Worm (Caenorhabditis elegans) whole organism, L1 larva: ENCODE measurements around the gene T07F12.1.

Experiments used
- C16A3.4 ChIP-seq: fragments of 150-350 bp; optimal IDR thresholded peaks from 2 replicates; lab custom pipeline; 2014; ENCODE audit warnings: missing biosample characterization, missing genetic modification characterization
- C34B4.2 ChIP-seq: sonication (generic microtip); optimal IDR thresholded peaks from 2 replicates; lab custom pipeline; 2017; ENCODE audit warnings: mild to moderate bottlenecking, missing genetic modification characterization, missing compliant biosample characterization
- F16B12.6 ChIP-seq: fragments of 150-350 bp; optimal IDR thresholded peaks from 2 replicates; lab custom pipeline; 2014; ENCODE audit warnings: missing biosample characterization, missing genetic modification characterization
- Y116A8C.19 ChIP-seq: sonication (generic microtip); optimal IDR thresholded peaks from 2 replicates; lab custom pipeline; 2016; ENCODE audit warnings: missing compliant biosample characterization, missing genetic modification characterization, borderline replicate concordance
- alr-1 ChIP-seq: fragments of 200-800 bp; sonication (Bioruptor generic); optimal IDR thresholded peaks from 2 replicates; lab custom pipeline; 2018; ENCODE audit warnings: borderline replicate concordance, mild to moderate bottlenecking, missing genetic modification characterization, missing compliant biosample characterization
- aly-2 ChIP-seq: fragments of 150-350 bp; optimal IDR thresholded peaks from 2 replicates; lab custom pipeline; 2014; ENCODE audit warnings: missing biosample characterization, missing genetic modification characterization
- ama-1 ChIP-seq: fragments of 150-350 bp; optimal IDR thresholded peaks from 2 replicates; lab custom pipeline; 2014
- blmp-1 ChIP-seq: fragments of 150-350 bp; optimal IDR thresholded peaks from 2 replicates; lab custom pipeline; 2014; ENCODE audit warnings: missing biosample characterization, missing genetic modification characterization
- ceh-63 ChIP-seq: fragments of 200-800 bp; sonication (Bioruptor generic); optimal IDR thresholded peaks from 2 replicates; lab custom pipeline; 2018; ENCODE audit warnings: mild to moderate bottlenecking, missing genetic modification characterization, missing compliant biosample characterization
- ceh-82 ChIP-seq, 3 experiments: fragments of 150-350 bp in 1 of 3; sonication (generic microtip) in 2 of 3; optimal IDR thresholded peaks; 2 replicates each; lab custom pipeline; 2014 to 2017; ENCODE audit warnings: missing biosample characterization in 3 of 3, missing genetic modification characterization in 3 of 3
- ceh-90 ChIP-seq: sonication (generic microtip); optimal IDR thresholded peaks from 2 replicates; lab custom pipeline; 2016; ENCODE audit warnings: missing genetic modification characterization, missing compliant biosample characterization
- ces-1 ChIP-seq: fragments of 150-350 bp; optimal IDR thresholded peaks from 2 replicates; lab custom pipeline; 2014; ENCODE audit warnings: missing biosample characterization, missing genetic modification reagents, missing genetic modification characterization
- dsc-1 ChIP-seq: sonication (generic microtip); optimal IDR thresholded peaks from 2 replicates; lab custom pipeline; 2016; ENCODE audit warnings: mild to moderate bottlenecking, missing genetic modification characterization, missing compliant biosample characterization
- efl-1 ChIP-seq, 4 experiments: fragments of 150-350 bp; optimal IDR thresholded peaks in 3 of 4; peaks in 1 of 4; 1 replicate in 1 of 4; 2 replicates in 3 of 4; lab custom pipeline; 2014; ENCODE audit warnings: missing biosample characterization in 2 of 4, missing genetic modification characterization in 2 of 4, missing genetic modification reagents in 2 of 4
- elt-2 ChIP-seq: sonication (generic microtip); optimal IDR thresholded peaks from 2 replicates; lab custom pipeline; 2016; ENCODE audit warnings: missing genetic modification characterization, mild to moderate bottlenecking, inconsistent platforms, missing compliant biosample characterization, missing genetic modification reagents
- elt-3 ChIP-seq, 6 experiments: fragments of 150-350 bp in 1 of 6; sonication (generic microtip); optimal IDR thresholded peaks; 2 replicates each; lab custom pipeline; 2017 to 2018; ENCODE audit warnings: missing biosample characterization in 6 of 6, missing genetic modification characterization in 6 of 6, inconsistent platforms in 1 of 6
- fkh-10 ChIP-seq: sonication (generic microtip); optimal IDR thresholded peaks from 2 replicates; lab custom pipeline; 2017; ENCODE audit warnings: missing biosample characterization, missing genetic modification reagents, missing genetic modification characterization
- fkh-4 ChIP-seq: sonication (generic microtip); optimal IDR thresholded peaks from 2 replicates; lab custom pipeline; 2016; ENCODE audit warnings: missing compliant biosample characterization, missing genetic modification characterization, borderline replicate concordance
- fkh-8 ChIP-seq: sonication (generic microtip); optimal IDR thresholded peaks from 2 replicates; lab custom pipeline; 2016; ENCODE audit warnings: mild to moderate bottlenecking, missing genetic modification characterization, missing compliant biosample characterization
- fos-1 ChIP-seq: fragments of 150-350 bp; optimal IDR thresholded peaks from 2 replicates; lab custom pipeline; 2014; ENCODE audit warnings: missing biosample characterization, missing genetic modification characterization
- grh-1 ChIP-seq: fragments of 200-800 bp; sonication (Bioruptor generic); IDR thresholded peaks from 2 replicates; pipeline ENCODE4 v1.3.6; 2022; ENCODE audit warnings: missing genetic modification reagents, missing genetic modification characterization, missing compliant biosample characterization
- hlh-17 ChIP-seq: fragments of 200-800 bp; sonication (Bioruptor generic); optimal IDR thresholded peaks from 2 replicates; lab custom pipeline; 2018; ENCODE audit warnings: missing genetic modification characterization, mild to moderate bottlenecking, missing compliant biosample characterization, moderate library complexity, borderline replicate concordance
- hlh-4 ChIP-seq: sonication (generic microtip); optimal IDR thresholded peaks from 2 replicates; lab custom pipeline; 2016; ENCODE audit warnings: mild to moderate bottlenecking, missing genetic modification characterization, missing compliant biosample characterization
- hpl-2 ChIP-seq: fragments of 150-350 bp; optimal IDR thresholded peaks from 2 replicates; lab custom pipeline; 2014; ENCODE audit warnings: missing biosample characterization, missing genetic modification reagents, missing genetic modification characterization
- irx-1 ChIP-seq: sonication (generic microtip); optimal IDR thresholded peaks from 2 replicates; lab custom pipeline; 2016; ENCODE audit warnings: missing genetic modification characterization, missing compliant biosample characterization
- isw-1 ChIP-seq: fragments of 200-800 bp; sonication (Bioruptor generic); IDR thresholded peaks from 2 replicates; pipeline ENCODE4 v1.3.6; 2022; ENCODE audit warnings: missing genetic modification characterization, missing compliant biosample characterization
- lin-14 ChIP-seq: fragments of 200-800 bp; sonication (Bioruptor generic); optimal IDR thresholded peaks from 2 replicates; lab custom pipeline; 2018; ENCODE audit warnings: mild to moderate bottlenecking, missing genetic modification characterization, moderate library complexity, missing compliant biosample characterization
- lin-35 ChIP-seq, 2 experiments: fragments of 150-350 bp; optimal IDR thresholded peaks; 2 replicates each; lab custom pipeline; 2014; ENCODE audit warnings: missing biosample characterization in 2 of 2, missing genetic modification characterization in 2 of 2, missing genetic modification reagents in 2 of 2
- lin-39 ChIP-seq: fragments of 150-350 bp; optimal IDR thresholded peaks from 2 replicates; lab custom pipeline; 2014; ENCODE audit warnings: missing biosample characterization, missing genetic modification reagents, missing genetic modification characterization
- lsy-2 ChIP-seq, 2 experiments: fragments of 150-350 bp; optimal IDR thresholded peaks; 2 replicates each; lab custom pipeline; 2014; ENCODE audit warnings: missing biosample characterization in 2 of 2, missing genetic modification characterization in 2 of 2
- mef-2 ChIP-seq: fragments of 150-350 bp; optimal IDR thresholded peaks from 2 replicates; lab custom pipeline; 2014; ENCODE audit warnings: missing biosample characterization, missing genetic modification characterization
- mep-1 ChIP-seq: fragments of 150-350 bp; optimal IDR thresholded peaks from 2 replicates; lab custom pipeline; 2014; ENCODE audit warnings: missing biosample characterization, missing genetic modification characterization
- nhr-20 ChIP-seq: sonication (generic microtip); optimal IDR thresholded peaks from 2 replicates; lab custom pipeline; 2016; ENCODE audit warnings: mild to moderate bottlenecking, missing genetic modification characterization, missing compliant biosample characterization
- nhr-47 ChIP-seq: sonication (generic microtip); optimal IDR thresholded peaks from 2 replicates; lab custom pipeline; 2016; ENCODE audit warnings: mild to moderate bottlenecking, missing genetic modification characterization, moderate library complexity, missing compliant biosample characterization
- nhr-71 ChIP-seq: sonication (generic microtip); optimal IDR thresholded peaks from 2 replicates; lab custom pipeline; 2016; ENCODE audit warnings: mild to moderate bottlenecking, missing genetic modification characterization, moderate library complexity, missing compliant biosample characterization
- nhr-76 ChIP-seq: sonication (generic microtip); optimal IDR thresholded peaks from 2 replicates; lab custom pipeline; 2017; ENCODE audit warnings: missing biosample characterization, missing genetic modification characterization
- nhr-77 ChIP-seq: fragments of 150-350 bp; optimal IDR thresholded peaks from 2 replicates; lab custom pipeline; 2014; ENCODE audit warnings: missing biosample characterization, missing genetic modification characterization
- nhr-85 ChIP-seq: sonication (generic microtip); peaks from one replicate; lab custom pipeline; 2016; ENCODE audit warnings: missing genetic modification characterization, inconsistent platforms, missing compliant biosample characterization
- nhr-90 ChIP-seq: sonication (generic microtip); optimal IDR thresholded peaks from 2 replicates; lab custom pipeline; 2016; ENCODE audit warnings: mild to moderate bottlenecking, missing genetic modification characterization, missing compliant biosample characterization; ENCODE audit not compliant: poor library complexity
- pqm-1 ChIP-seq: sonication (generic microtip); optimal IDR thresholded peaks from 3 replicates; lab custom pipeline; 2017; ENCODE audit warnings: missing biosample characterization, missing genetic modification characterization
- rnt-1 ChIP-seq: sonication (generic microtip); optimal IDR thresholded peaks from 2 replicates; lab custom pipeline; 2016; ENCODE audit warnings: mild to moderate bottlenecking, missing genetic modification characterization, moderate library complexity, missing compliant biosample characterization
- snu-23 ChIP-seq: sonication (generic microtip); optimal IDR thresholded peaks from 2 replicates; lab custom pipeline; 2016; ENCODE audit warnings: missing genetic modification characterization, missing compliant biosample characterization
- sox-4 ChIP-seq: sonication (generic microtip); optimal IDR thresholded peaks from 2 replicates; lab custom pipeline; 2016; ENCODE audit warnings: missing genetic modification characterization, missing compliant biosample characterization
- sptf-1 ChIP-seq: fragments of 150-350 bp; optimal IDR thresholded peaks from 2 replicates; lab custom pipeline; 2014; ENCODE audit warnings: missing biosample characterization, missing genetic modification characterization
- tbx-2 ChIP-seq: sonication (generic microtip); optimal IDR thresholded peaks from 2 replicates; lab custom pipeline; 2016; ENCODE audit warnings: missing genetic modification characterization, missing compliant biosample characterization
- tlp-1 ChIP-seq: fragments of 150-350 bp; optimal IDR thresholded peaks from 2 replicates; lab custom pipeline; 2014; ENCODE audit warnings: missing biosample characterization, missing genetic modification characterization
- unc-130 ChIP-seq: fragments of 150-350 bp; optimal IDR thresholded peaks from 2 replicates; lab custom pipeline; 2017; ENCODE audit warnings: missing biosample characterization, missing genetic modification characterization, inconsistent platforms
- unc-86 ChIP-seq: sonication (generic microtip); optimal IDR thresholded peaks from 2 replicates; lab custom pipeline; 2016; ENCODE audit warnings: missing genetic modification characterization, missing compliant biosample characterization
- xbp-1 ChIP-seq: sonication (generic microtip); optimal IDR thresholded peaks from 2 replicates; lab custom pipeline; 2016; ENCODE audit warnings: missing genetic modification characterization, missing compliant biosample characterization

T07F12.1 gene

ce11 chrX:4853060-4853459 lies 40.8 kb upstream of the T07F12.1 start, which contains the start of gene F39C12.1 (continued):
- TF ChIP-seq nhr-71 (no peak), hpl-2 (GFP tag; lab: Kevin White, UChicago) (no peak), rnt-1 (tag; lab: Kevin White, UChicago) (peak; percentile 79), dsc-1 (tag; lab: Kevin White, UChicago) (no peak), mef-2 (tag; lab: Kevin White, UChicago) (no peak), blmp-1 (tag; lab: Kevin White, UChicago) (no peak), efl-1 (optimal IDR thresholded peaks at IDR 0.05; lab: Kevin White, UChicago) (peak in 1 of 2 experiments; percentile 1), efl-1 (GFP tag; optimal IDR thresholded peaks at IDR 0.05 in 1 of 2; lab: Kevin White, UChicago) (peak in 1 of 2 experiments; percentile 15), F16B12.6 (tag; lab: Kevin White, UChicago) (no peak), nhr-90 (tag; lab: Kevin White, UChicago) (no peak), xbp-1 (tag; lab: Kevin White, UChicago) (peak; percentile 31), ceh-82 (tag; optimal IDR thresholded peaks at IDR 0.05; lab: Kevin White, UChicago) (peak in 2 of 3 experiments; percentile 24 to 26), sptf-1 (no peak), nhr-85 (peak; percentile 27), lin-35 (GFP tag; optimal IDR thresholded peaks at IDR 0.05; lab: Kevin White, UChicago) (peak in 1 of 2 experiments; percentile 52), tlp-1 (tag; lab: Kevin White, UChicago) (no peak), snu-23 (GFP tag; lab: Kevin White, UChicago) (peak; percentile 60), nhr-20 (tag; lab: Kevin White, UChicago) (peak; percentile 54), fkh-8 (tag; lab: Kevin White, UChicago) (no peak), alr-1 (tag; lab: Kevin White, UChicago) (no peak), elt-2 (tag; lab: Kevin White, UChicago) (peak; percentile 55), lsy-2 (tag; optimal IDR thresholded peaks at IDR 0.05; lab: Kevin White, UChicago) (no peak), C16A3.4 (tag; lab: Kevin White, UChicago) (no peak), sox-4 (tag; lab: Kevin White, UChicago) (no peak), aly-2 (no peak)
- TF ChIP-seq, all 84 proteins: peak for 13

- TF ChIP-seq hlh-17 (GFP tag; lab: Kevin White, UChicago) (no peak), hlh-4 (tag; lab: Kevin White, UChicago) (no peak), nhr-85 (no peak), elt-3 (tag; optimal IDR thresholded peaks at IDR 0.05; lab: Kevin White, UChicago) (no peak), tbx-2 (tag; lab: Kevin White, UChicago) (no peak), sox-4 (tag; lab: Kevin White, UChicago) (no peak), ces-1 (GFP tag; lab: Kevin White, UChicago) (no peak), ceh-63 (GFP tag; lab: Kevin White, UChicago) (no peak), unc-130 (tag; lab: Kevin White, UChicago) (no peak), snu-23 (GFP tag; lab: Kevin White, UChicago) (no peak), fkh-10 (GFP tag; lab: Kevin White, UChicago) (no peak), nhr-90 (tag; lab: Kevin White, UChicago) (no peak), C16A3.4 (tag; lab: Kevin White, UChicago) (no peak), nhr-71 (peak; percentile 41), mef-2 (tag; lab: Kevin White, UChicago) (no peak), dsc-1 (tag; lab: Kevin White, UChicago) (peak; percentile 73), nhr-76 (tag; lab: Kevin White, UChicago) (no peak), ceh-90 (tag; lab: Kevin White, UChicago) (no peak), mep-1 (tag; lab: Kevin White, UChicago) (no peak), irx-1 (no peak), ama-1 (lab: Kevin White, UChicago) (no peak), grh-1 (GFP tag; lab: Robert Waterston, UW) (no peak), nhr-77 (tag; lab: Kevin White, UChicago) (no peak), lin-14 (GFP tag; lab: Kevin White, UChicago) (peak; percentile 70), fos-1 (tag; lab: Kevin White, UChicago) (peak; percentile 24), isw-1 (GFP tag; lab: Robert Waterston, UW) (no peak), sptf-1 (no peak), Y116A8C.19 (tag; lab: Kevin White, UChicago) (no peak), efl-1 (optimal IDR thresholded peaks at IDR 0.05; lab: Kevin White, UChicago) (no peak), efl-1 (GFP tag; optimal IDR thresholded peaks at IDR 0.05 in 1 of 2; lab: Kevin White, UChicago) (no peak), blmp-1 (tag; lab: Kevin White, UChicago) (no peak), pqm-1 (tag; lab: Kevin White, UChicago) (no peak), lin-39 (no peak), fkh-4 (tag; lab: Kevin White, UChicago) (no peak), C34B4.2 (tag; lab: Kevin White, UChicago) (no peak), nhr-47 (tag; lab: Kevin White, UChicago) (peak; percentile 48), lsy-2 (tag; optimal IDR thresholded peaks at IDR 0.05; lab: Kevin White, UChicago) (no peak), unc-86 (tag; lab: Kevin White, UChicago) (peak; percentile 62)
These were observed 34.2 kb upstream of the T07F12.1 start, which contains the start of gene add-1 for ce11 chrX:4859582-4860095. Gene add-1, minus strand, starts transcription at chrX:4860045.
